Fruit fly (Drosophila melanogaster): Measurements from ENCODE around the gene CG43208.

dm6 chr3R:13353373-13353772 is 50.1 kb downstream of the CG43208 start, which contains the start of gene mthl12:
- TF ChIP-seq Myc (optimal IDR thresholded peaks at IDR 0.05) (no peak), psq (optimal IDR thresholded peaks at IDR 0.05) (no peak)
